Fruit fly (Drosophila melanogaster): ENCODE data around the gene CG10098.

CG10098 gene

DNA sequence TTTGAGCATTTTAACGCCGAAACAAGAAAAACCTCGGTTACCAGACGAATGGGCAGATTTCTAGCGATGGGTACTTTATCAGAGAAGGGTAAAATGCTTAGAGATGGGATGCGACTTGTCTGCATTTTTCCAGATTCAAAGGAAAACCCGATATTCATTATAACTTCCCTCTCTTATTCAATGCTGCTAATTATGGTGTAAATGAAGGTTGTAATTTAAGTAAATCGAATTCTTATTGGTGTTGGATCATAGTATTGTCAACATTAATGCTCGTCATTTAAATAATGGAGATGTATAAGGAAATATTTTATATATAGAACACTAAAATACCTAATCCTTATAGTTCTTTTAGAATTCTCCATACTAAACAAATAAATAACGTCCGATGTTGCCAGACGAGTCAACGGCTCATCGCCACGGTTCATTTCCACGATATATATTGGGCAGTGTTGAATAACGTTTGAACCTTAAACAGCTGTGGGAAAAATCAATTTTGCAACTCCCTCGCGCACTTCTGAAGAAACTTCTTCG is at the start of gene CG10098, which contains the start of gene Alh (continued):
- peak; percentile 60 for TF ChIP-seq CG10959 (GFP tag; IDR thresholded peaks at IDR 0.05)
- TF ChIP-seq unc-4 (GFP tag; IDR thresholded peaks at IDR 0.05; ENCODE audit: partially characterized antibody), result peak; percentile 60; the same call in 1 of the 2 replicates
- peak; percentile 40 for TF ChIP-seq CG5180 (GFP tag; optimal IDR thresholded peaks at IDR 0.05)
- no peak for TF ChIP-seq CrebB (tag; optimal IDR thresholded peaks at IDR 0.05)
- peak; percentile 72 for TF ChIP-seq Sox100B (GFP tag; optimal IDR thresholded peaks at IDR 0.05)
- TF ChIP-seq CHES-1-like (GFP tag; optimal IDR thresholded peaks at IDR 0.05), result peak; percentile 53
- TF ChIP-seq B-H1 (GFP tag; IDR thresholded peaks at IDR 0.05), result peak; percentile 54
- peak; percentile 74 for TF ChIP-seq lbe (GFP tag; optimal IDR thresholded peaks at IDR 0.05)
- TF ChIP-seq grn (GFP tag; optimal IDR thresholded peaks at IDR 0.05), result peak; percentile 22
- TF ChIP-seq jigr1 (GFP tag; IDR thresholded peaks at IDR 0.05), result no peak; the same call in 2 of the 3 replicates
- TF ChIP-seq eyg (GFP tag; optimal IDR thresholded peaks at IDR 0.05), result peak; percentile 69
- TF ChIP-seq Scr (GFP tag; IDR thresholded peaks at IDR 0.05; ENCODE audit: partially characterized antibody), result peak; percentile 85
- TF ChIP-seq sima (GFP tag; optimal IDR thresholded peaks at IDR 0.05), result no peak
- peak; percentile 64; the same call in 1 of the 2 replicates for TF ChIP-seq ham (GFP tag; IDR thresholded peaks at IDR 0.05)
- TF ChIP-seq CG12299 (tag; optimal IDR thresholded peaks at IDR 0.05), result peak; percentile 56
- TF ChIP-seq dysf (GFP tag; IDR thresholded peaks at IDR 0.05), result peak; percentile 81
- TF ChIP-seq CG1024 (GFP tag; IDR thresholded peaks at IDR 0.05), result peak; percentile 69
- TF ChIP-seq zfh2 (GFP tag; optimal IDR thresholded peaks at IDR 0.05), result peak; percentile 95
- peak; percentile 14 for TF ChIP-seq CG17186 (GFP tag; optimal IDR thresholded peaks at IDR 0.05)
- TF ChIP-seq CG14965 (GFP tag; optimal IDR thresholded peaks at IDR 0.05; ENCODE audit: borderline replicate concordance), result no peak
- no peak for TF ChIP-seq bigmax (GFP tag; optimal IDR thresholded peaks at IDR 0.05)
- peak; percentile 77 for TF ChIP-seq Atf-2 (GFP tag; optimal IDR thresholded peaks at IDR 0.05)
- TF ChIP-seq knrl (GFP tag; IDR thresholded peaks at IDR 0.05; ENCODE audit: partially characterized antibody), result peak; percentile 87; the same call in 2 of the 3 replicates
- peak; percentile 74 for TF ChIP-seq Side (GFP tag; optimal IDR thresholded peaks at IDR 0.05)
- TF ChIP-seq Elba2 (GFP tag; optimal IDR thresholded peaks at IDR 0.05), result peak; percentile 78
- peak; percentile 62 for TF ChIP-seq CG1529 (GFP tag; optimal IDR thresholded peaks at IDR 0.05)
- no peak for TF ChIP-seq cad (GFP tag; optimal IDR thresholded peaks at IDR 0.05)
- TF ChIP-seq tll (GFP tag; optimal IDR thresholded peaks at IDR 0.05), result peak; percentile 43 to 80
- TF ChIP-seq CG33213 (GFP tag; optimal IDR thresholded peaks at IDR 0.05), result peak; percentile 83
- TF ChIP-seq CG10565 (GFP tag; optimal IDR thresholded peaks at IDR 0.05), result no peak
- peak; percentile 87 for TF ChIP-seq CG18599 (GFP tag; optimal IDR thresholded peaks at IDR 0.05)
- peak; percentile 90 for TF ChIP-seq Dbx (GFP tag; IDR thresholded peaks at IDR 0.05)
- TF ChIP-seq CG5245 (GFP tag; optimal IDR thresholded peaks at IDR 0.05), result peak; percentile 68
- TF ChIP-seq mam (GFP tag; optimal IDR thresholded peaks at IDR 0.05), result peak; percentile 95
- peak; percentile 44 for TF ChIP-seq caup (GFP tag; optimal IDR thresholded peaks at IDR 0.05; ENCODE audit: severe bottlenecking)
- no peak for TF ChIP-seq pfk (GFP tag; optimal IDR thresholded peaks at IDR 0.05)
- peak; percentile 74 for TF ChIP-seq maf-S (GFP tag; optimal IDR thresholded peaks at IDR 0.05)
- peak; percentile 18 for TF ChIP-seq trh (GFP tag; optimal IDR thresholded peaks at IDR 0.05)
- TF ChIP-seq nmo (GFP tag; optimal IDR thresholded peaks at IDR 0.05), result peak; percentile 89
- TF ChIP-seq lola (GFP tag; optimal IDR thresholded peaks at IDR 0.05), result peak in 1 of 3 experiments; percentile 87
- TF ChIP-seq run (tag; optimal IDR thresholded peaks at IDR 0.05), result no peak
- peak; percentile 91 for TF ChIP-seq pnt (GFP tag; optimal IDR thresholded peaks at IDR 0.05)
- TF ChIP-seq gcm (GFP tag; optimal IDR thresholded peaks at IDR 0.05), result peak; percentile 22
- TF ChIP-seq CG17912 (GFP tag; optimal IDR thresholded peaks at IDR 0.05), result peak; percentile 15
- no peak for TF ChIP-seq CG5953 (GFP tag; IDR thresholded peaks at IDR 0.05)
- TF ChIP-seq Rfx (GFP tag; IDR thresholded peaks at IDR 0.05), result peak; percentile 89
- TF ChIP-seq CG6272 (GFP tag; IDR thresholded peaks at IDR 0.05), result peak; percentile 77
- peak; percentile 79 for TF ChIP-seq HHEX (GFP tag; optimal IDR thresholded peaks at IDR 0.05)
- TF ChIP-seq CG12236 (GFP tag; optimal IDR thresholded peaks at IDR 0.05), result peak; percentile 46
- no peak for TF ChIP-seq Lpt (GFP tag; optimal IDR thresholded peaks at IDR 0.05)
